Worm (Caenorhabditis elegans) whole organism, L3 larva: Measurements from ENCODE around the gene snpc-1.3.

Experiments
- ZK546.5 ChIP-seq: sonication (generic microtip); optimal IDR thresholded peaks from 2 replicates; lab custom pipeline; 2017; ENCODE audit warnings: missing biosample characterization, missing genetic modification characterization
- ama-1 ChIP-seq: fragments of 150-350 bp; optimal IDR thresholded peaks from 2 replicates; lab custom pipeline; 2018
- lin-39 ChIP-seq: fragments of 150-350 bp; optimal IDR thresholded peaks from 2 replicates; lab custom pipeline; 2018; ENCODE audit warnings: missing biosample characterization, missing genetic modification reagents, missing genetic modification characterization

ce11 chrV:5433020-5433419 is 5.9 kb downstream of the snpc-1.3 start, which contains the start of gene acl-6:
- TF ChIP-seq ZK546.5 (tag; lab: Kevin White, UChicago) (no peak), ama-1 (no peak), lin-39 (tag; lab: Kevin White, UChicago) (no peak)
